Worm (Caenorhabditis elegans) whole organism, young adult: ENCODE measurements around the gene T02H6.7.

ENCODE experiments used
- B0019.2 ChIP-seq: fragments of 200-800 bp; sonication (Bioruptor generic); conservative IDR thresholded peaks from 2 replicates; pipeline ENCODE4 v1.3.6; 2022; ENCODE audit warnings: missing genetic modification reagents, missing genetic modification characterization, missing compliant biosample characterization
- B0336.3 ChIP-seq: fragments of 200-800 bp; sonication (Bioruptor generic); IDR thresholded peaks from 2 replicates; pipeline ENCODE4 v1.3.6; 2022; ENCODE audit warnings: missing genetic modification characterization, missing compliant biosample characterization
- F22D6.2 ChIP-seq: sonication (generic microtip); optimal IDR thresholded peaks from 2 replicates; lab custom pipeline; 2016; ENCODE audit warnings: mild to moderate bottlenecking, missing genetic modification characterization, missing compliant biosample characterization
- F33H1.4 ChIP-seq: fragments of 200-800 bp; sonication (Bioruptor generic); IDR thresholded peaks from 2 replicates; pipeline ENCODE4 v1.3.6; 2022; ENCODE audit warnings: missing genetic modification reagents, missing genetic modification characterization, missing compliant biosample characterization
- F37B4.10 ChIP-seq: fragments of 200-800 bp; sonication (Bioruptor generic); IDR thresholded peaks from 2 replicates; pipeline ENCODE4 v1.3.6; 2022; ENCODE audit warnings: missing genetic modification characterization, missing compliant biosample characterization
- F39B2.1 ChIP-seq: fragments of 200-800 bp; sonication (Bioruptor generic); IDR thresholded peaks from 2 replicates; pipeline ENCODE4 v1.3.6; 2022; ENCODE audit warnings: missing genetic modification reagents, missing genetic modification characterization, missing compliant biosample characterization
- F55B11.4 ChIP-seq: sonication (generic microtip); optimal IDR thresholded peaks from 2 replicates; lab custom pipeline; 2016; ENCODE audit warnings: missing compliant biosample characterization, missing genetic modification characterization, borderline replicate concordance; ENCODE audit not compliant: insufficient read depth
- F57C9.4 ChIP-seq: sonication (generic microtip); optimal IDR thresholded peaks from 2 replicates; lab custom pipeline; 2017; ENCODE audit warnings: mild to moderate bottlenecking, missing genetic modification characterization, missing compliant biosample characterization
- K12H6.12 ChIP-seq: fragments of 200-800 bp; sonication (Bioruptor generic); optimal IDR thresholded peaks from 2 replicates; lab custom pipeline; 2018; ENCODE audit warnings: mild to moderate bottlenecking, missing genetic modification characterization, missing compliant biosample characterization
- Y79H2A.3 ChIP-seq: fragments of 200-800 bp; sonication (Bioruptor generic); conservative IDR thresholded peaks from 2 replicates; pipeline ENCODE4 v1.3.6; 2022; ENCODE audit warnings: missing genetic modification reagents, missing genetic modification characterization, missing compliant biosample characterization
- ama-1 ChIP-seq, 3 experiments: fragments of 150-350 bp in 1 of 3; sonication (generic microtip) in 2 of 3; optimal IDR thresholded peaks; 2 replicates each; lab custom pipeline; 2014 to 2018; ENCODE audit warnings: missing biosample characterization in 2 of 3, missing genetic modification characterization in 2 of 3, missing genetic modification reagents in 2 of 3
- ceh-40 ChIP-seq: fragments of 200-800 bp; sonication (Bioruptor generic); IDR thresholded peaks from 2 replicates; pipeline ENCODE4 v1.3.6; 2022; ENCODE audit warnings: missing genetic modification characterization, missing compliant biosample characterization
- ceh-58 ChIP-seq: fragments of 200-800 bp; sonication (Bioruptor generic); IDR thresholded peaks from 2 replicates; pipeline ENCODE4 v1.3.6; 2022; ENCODE audit warnings: missing genetic modification characterization, missing compliant biosample characterization
- ceh-91 ChIP-seq: fragments of 200-800 bp; sonication (Bioruptor generic); IDR thresholded peaks from 2 replicates; pipeline ENCODE4 v1.3.6; 2022; ENCODE audit warnings: missing genetic modification reagents, missing genetic modification characterization, missing compliant biosample characterization
- chd-7 ChIP-seq: sonication (generic microtip); optimal IDR thresholded peaks from 2 replicates; lab custom pipeline; 2016; ENCODE audit warnings: mild to moderate bottlenecking, missing genetic modification characterization, moderate library complexity, missing compliant biosample characterization
- die-1 ChIP-seq: sonication (generic microtip); optimal IDR thresholded peaks from 2 replicates; lab custom pipeline; 2016; ENCODE audit warnings: missing genotype, mild to moderate bottlenecking, missing genetic modification characterization, missing compliant biosample characterization
- dpff-1 ChIP-seq: sonication (generic microtip); optimal IDR thresholded peaks from 2 replicates; lab custom pipeline; 2017; ENCODE audit warnings: mild to moderate bottlenecking, missing genetic modification characterization, missing compliant biosample characterization
- efl-1 ChIP-seq: fragments of 150-350 bp; optimal IDR thresholded peaks from 2 replicates; lab custom pipeline; 2014; ENCODE audit warnings: missing biosample characterization, missing genetic modification reagents, missing genetic modification characterization
- egl-18 ChIP-seq: fragments of 200-800 bp; sonication (Bioruptor generic); IDR thresholded peaks from 2 replicates; pipeline ENCODE4 v1.3.6; 2022; ENCODE audit warnings: missing genetic modification reagents, missing genetic modification characterization, missing compliant biosample characterization
- egl-44 ChIP-seq: fragments of 200-800 bp; sonication (Bioruptor generic); IDR thresholded peaks from 2 replicates; pipeline ENCODE4 v1.3.6; 2022; ENCODE audit warnings: missing genetic modification reagents, missing genetic modification characterization, missing compliant biosample characterization
- ekl-4 ChIP-seq: fragments of 200-800 bp; sonication (Bioruptor generic); IDR thresholded peaks from 2 replicates; pipeline ENCODE4 v1.3.6; 2022; ENCODE audit warnings: missing genetic modification reagents, missing genetic modification characterization, missing compliant biosample characterization
- ets-4 ChIP-seq: fragments of 200-800 bp; sonication (Bioruptor generic); optimal IDR thresholded peaks from 2 replicates; lab custom pipeline; 2018; ENCODE audit warnings: mild to moderate bottlenecking, missing genetic modification characterization, missing compliant biosample characterization
- fkh-3 ChIP-seq: sonication (generic microtip); optimal IDR thresholded peaks from 2 replicates; lab custom pipeline; 2016; ENCODE audit warnings: mild to moderate bottlenecking, missing genetic modification characterization, missing compliant biosample characterization
- him-1 ChIP-seq: sonication (generic microtip); optimal IDR thresholded peaks from 2 replicates; lab custom pipeline; 2016; ENCODE audit warnings: missing genotype, missing genetic modification reagents, missing genetic modification characterization, missing compliant biosample characterization
- hmg-1.2 ChIP-seq: fragments of 200-800 bp; sonication (Bioruptor generic); IDR thresholded peaks from 2 replicates; pipeline ENCODE4 v1.3.6; 2022; ENCODE audit warnings: missing genetic modification reagents, missing genetic modification characterization, missing compliant biosample characterization
- let-607 ChIP-seq, 2 experiments: fragments of 200-800 bp in 1 of 2; sonication (Bioruptor generic) in 1 of 2; sonication (generic microtip) in 1 of 2; optimal IDR thresholded peaks; 2 replicates each; lab custom pipeline; 2016 to 2018; ENCODE audit warnings: mild to moderate bottlenecking in 2 of 2, missing compliant biosample characterization in 2 of 2, missing genetic modification characterization in 2 of 2, moderate library complexity in 2 of 2, missing genotype in 1 of 2
- lin-40 ChIP-seq: sonication (generic microtip); optimal IDR thresholded peaks from 2 replicates; lab custom pipeline; 2016; ENCODE audit warnings: missing genetic modification characterization, mild to moderate bottlenecking, missing compliant biosample characterization, missing genotype, missing genetic modification reagents
- lin-54 ChIP-seq: fragments of 200-800 bp; sonication (Bioruptor generic); optimal IDR thresholded peaks from 2 replicates; lab custom pipeline; 2018; ENCODE audit warnings: mild to moderate bottlenecking, missing genetic modification characterization, missing compliant biosample characterization
- madf-8 ChIP-seq: fragments of 200-800 bp; sonication (Bioruptor generic); conservative IDR thresholded peaks from 2 replicates; pipeline ENCODE4 v1.3.6; 2022; ENCODE audit warnings: missing genetic modification reagents, missing genetic modification characterization, missing compliant biosample characterization
- mcd-1 ChIP-seq: fragments of 200-800 bp; sonication (Bioruptor generic); IDR thresholded peaks from 2 replicates; pipeline ENCODE4 v1.3.6; 2022; ENCODE audit warnings: missing genetic modification reagents, missing genetic modification characterization, missing compliant biosample characterization
- mxl-1 ChIP-seq: sonication (generic microtip); optimal IDR thresholded peaks from 2 replicates; lab custom pipeline; 2016; ENCODE audit warnings: missing genetic modification characterization, missing compliant biosample characterization
- nfya-1 ChIP-seq: sonication (generic microtip); optimal IDR thresholded peaks from 2 replicates; lab custom pipeline; 2017; ENCODE audit warnings: antibody characterized with exemption, missing compliant biosample characterization, missing genetic modification characterization, borderline replicate concordance; ENCODE audit not compliant: insufficient read depth
- nfya-2 ChIP-seq: fragments of 200-800 bp; sonication (Bioruptor generic); IDR thresholded peaks from 2 replicates; pipeline ENCODE4 v1.3.6; 2022; ENCODE audit warnings: missing genetic modification reagents, missing genetic modification characterization, missing compliant biosample characterization
- pbrm-1 ChIP-seq: fragments of 200-800 bp; sonication (Bioruptor generic); IDR thresholded peaks from 2 replicates; pipeline ENCODE4 v1.3.6; 2022; ENCODE audit warnings: missing genetic modification reagents, missing genetic modification characterization, missing compliant biosample characterization
- tlf-1 ChIP-seq: fragments of 200-800 bp; sonication (Bioruptor generic); optimal IDR thresholded peaks from 2 replicates; lab custom pipeline; 2018; ENCODE audit warnings: mild to moderate bottlenecking, missing genetic modification characterization, missing compliant biosample characterization
- unc-130 ChIP-seq: sonication (generic microtip); optimal IDR thresholded peaks from 2 replicates; lab custom pipeline; 2016; ENCODE audit warnings: missing genetic modification reagents, missing genetic modification characterization, missing compliant biosample characterization
- zfh-2 ChIP-seq: fragments of 200-800 bp; sonication (Bioruptor generic); conservative IDR thresholded peaks from 2 replicates; pipeline ENCODE4 v1.3.6; 2022; ENCODE audit warnings: missing genetic modification reagents, missing genetic modification characterization, missing compliant biosample characterization
- zim-3 ChIP-seq: sonication (generic microtip); optimal IDR thresholded peaks from 2 replicates; lab custom pipeline; 2017; ENCODE audit warnings: mild to moderate bottlenecking, missing genetic modification characterization, moderate library complexity, missing compliant biosample characterization
- ztf-25 ChIP-seq: fragments of 200-800 bp; sonication (Bioruptor generic); IDR thresholded peaks from 2 replicates; pipeline ENCODE4 v1.3.6; 2022; ENCODE audit warnings: missing genetic modification reagents, missing genetic modification characterization, missing compliant biosample characterization
- ztf-26 ChIP-seq: sonication (generic microtip); optimal IDR thresholded peaks from 2 replicates; lab custom pipeline; 2017; ENCODE audit warnings: missing genetic modification characterization, missing compliant biosample characterization
- ztf-3 ChIP-seq: fragments of 200-800 bp; sonication (Bioruptor generic); optimal IDR thresholded peaks from 2 replicates; lab custom pipeline; 2018; ENCODE audit warnings: mild to moderate bottlenecking, missing genetic modification characterization, missing compliant biosample characterization
- ztf-6 ChIP-seq: fragments of 200-800 bp; sonication (Bioruptor generic); IDR thresholded peaks from 2 replicates; pipeline ENCODE4 v1.3.6; 2022; ENCODE audit warnings: missing genetic modification reagents, missing genetic modification characterization, missing compliant biosample characterization

The T02H6.7 gene

ce11 chrII:680612-681011 is 1.8 kb upstream of the T02H6.7 start, which contains the start of the genes T02H6.10 and T02H6.8:
Gene T02H6.10, minus strand, starts transcription at chrII:680712.
Gene T02H6.8, plus strand, starts transcription at chrII:680832.
- TF ChIP-seq ztf-3 (GFP tag; lab: Kevin White, UChicago) (no peak), egl-44 (GFP tag; lab: Robert Waterston, UW) (no peak)

ce11 chrII:683467-683866 is 1.0 kb downstream of the T02H6.7 start, which contains the start of gene T02H6.6:
Gene T02H6.6, plus strand, starts transcription at chrII:683767.
- no peak for TF ChIP-seq egl-18
- TF ChIP-seq dpff-1 (tag; lab: Kevin White, UChicago) = no peak
- no peak for TF ChIP-seq F55B11.4
- TF ChIP-seq B0019.2 (GFP tag; lab: Robert Waterston, UW) = no peak
- no peak for TF ChIP-seq F37B4.10 (GFP tag; lab: Robert Waterston, UW)
- TF ChIP-seq nfya-1 = no peak
- TF ChIP-seq ztf-25 (GFP tag; lab: Robert Waterston, UW) = no peak
- TF ChIP-seq madf-8 (GFP tag; lab: Robert Waterston, UW) = no peak
- TF ChIP-seq, all 124 proteins: peak for 0

- TF ChIP-seq ama-1 (optimal IDR thresholded peaks at IDR 0.05; lab: Kevin White, UChicago) = no peak
- no peak for TF ChIP-seq ama-1 (GFP tag; optimal IDR thresholded peaks at IDR 0.05; lab: Kevin White, UChicago)
- TF ChIP-seq ets-4 = no peak
- no peak for TF ChIP-seq egl-44 (GFP tag; lab: Robert Waterston, UW)
- no peak for TF ChIP-seq him-1 (tag; lab: Kevin White, UChicago)
- TF ChIP-seq chd-7 (tag; lab: Kevin White, UChicago) = no peak
- TF ChIP-seq nfya-2 (GFP tag; lab: Robert Waterston, UW) = no peak
- no peak for TF ChIP-seq pbrm-1 (GFP tag; lab: Robert Waterston, UW)
- no peak for TF ChIP-seq tlf-1 (GFP tag; lab: Kevin White, UChicago)
- no peak for TF ChIP-seq mcd-1 (GFP tag; lab: Robert Waterston, UW)
- no peak for TF ChIP-seq mxl-1 (tag; lab: Kevin White, UChicago)
- TF ChIP-seq let-607 (tag; optimal IDR thresholded peaks at IDR 0.05; lab: Kevin White, UChicago) = no peak
- no peak for TF ChIP-seq die-1 (tag; lab: Kevin White, UChicago)
- no peak for TF ChIP-seq K12H6.12 (tag; lab: Kevin White, UChicago)
- TF ChIP-seq F39B2.1 (GFP tag; lab: Robert Waterston, UW) = no peak
- TF ChIP-seq ztf-6 (GFP tag; lab: Robert Waterston, UW) = no peak
Measured at ce11 chrII:684811-685210, 2.4 kb downstream of the T02H6.7 start, which contains the start of gene T02H6.5. Gene T02H6.5, plus strand, starts transcription at chrII:685111.

ce11 chrII:689749-690148 is 7.3 kb downstream of the T02H6.7 start, which contains the start of gene T02H6.4:
Gene T02H6.4, plus strand, starts transcription at chrII:690049.
- TF ChIP-seq egl-18 (no peak), Y79H2A.3 (GFP tag; lab: Robert Waterston, UW) (no peak), ceh-58 (no peak), F55B11.4 (no peak), lin-54 (GFP tag; lab: Kevin White, UChicago) (no peak), ets-4 (no peak), hmg-1.2 (no peak), ztf-26 (no peak), pbrm-1 (GFP tag; lab: Robert Waterston, UW) (no peak), fkh-3 (tag; lab: Kevin White, UChicago) (no peak), ztf-3 (GFP tag; lab: Kevin White, UChicago) (no peak)

- TF ChIP-seq ceh-40 (no peak), F22D6.2 (tag; lab: Kevin White, UChicago) (no peak), zim-3 (tag; lab: Kevin White, UChicago) (no peak), efl-1 (no peak), ekl-4 (GFP tag; lab: Robert Waterston, UW) (no peak), nfya-1 (no peak), zfh-2 (GFP tag; lab: Robert Waterston, UW) (no peak), lin-40 (tag; lab: Kevin White, UChicago) (no peak), unc-130 (GFP tag; lab: Kevin White, UChicago) (no peak), chd-7 (tag; lab: Kevin White, UChicago) (no peak), F33H1.4 (GFP tag; lab: Robert Waterston, UW) (no peak), B0336.3 (GFP tag; lab: Robert Waterston, UW) (no peak), egl-44 (GFP tag; lab: Robert Waterston, UW) (no peak), lin-54 (GFP tag; lab: Kevin White, UChicago) (no peak), ets-4 (no peak), ceh-91 (GFP tag; lab: Robert Waterston, UW) (no peak), F57C9.4 (no peak)
Measured at ce11 chrII:691550-691949, 9.1 kb downstream of the T02H6.7 start, which contains the start of gene T02H6.3. Gene T02H6.3, plus strand, starts transcription at chrII:691850.
